Fruit fly (Drosophila melanogaster) whole organism, wandering third instar larva: ENCODE data around the gene CG2926.

Experiments
- Abd-B ChIP-seq: fragments of >200 bp; optimal IDR thresholded peaks from 2 replicates; lab custom pipeline; 2017; ENCODE audit warnings: missing biosample characterization, missing genetic modification characterization
- GATAd ChIP-seq: sonication (Bioruptor generic); optimal IDR thresholded peaks from 2 replicates; lab custom pipeline; 2016; ENCODE audit warnings: missing biosample characterization, missing genetic modification characterization
- HLH106 ChIP-seq: fragments of 200-800 bp; optimal IDR thresholded peaks from 3 replicates; lab custom pipeline; 2019; ENCODE audit warnings: missing biosample characterization, mild to moderate bottlenecking, missing genetic modification characterization, moderate library complexity
- Hnf4 ChIP-seq: fragments of 200-800 bp; sonication (Bioruptor generic); optimal IDR thresholded peaks from 2 replicates; lab custom pipeline; 2016; ENCODE audit warnings: missing biosample characterization, mild to moderate bottlenecking, missing genetic modification characterization
- Myc ChIP-seq: fragments of >200 bp; optimal IDR thresholded peaks from 2 replicates; lab custom pipeline; 2017
- brk ChIP-seq: fragments of 200-800 bp; sonication (Bioruptor generic); optimal IDR thresholded peaks from 2 replicates; lab custom pipeline; 2016; ENCODE audit warnings: missing biosample characterization, mild to moderate bottlenecking, missing genetic modification characterization
- dl ChIP-seq, 2 experiments: fragments of 175-275, 200-275 bp in 1 of 2; fragments of 200-275 bp in 1 of 2; sonication (Bioruptor generic); optimal IDR thresholded peaks; lab custom pipeline; 2018; ENCODE audit warnings: mild to moderate bottlenecking in 2 of 2, missing biosample characterization in 2 of 2, missing genetic modification characterization in 2 of 2, moderate library complexity in 2 of 2; ENCODE audit not compliant: partially characterized antibody in 2 of 2, insufficient read depth in 1 of 2
- h ChIP-seq: fragments of 200-800 bp; sonication (Bioruptor generic); optimal IDR thresholded peaks from 3 replicates; lab custom pipeline; 2016; ENCODE audit warnings: missing biosample characterization, mild to moderate bottlenecking, missing genetic modification characterization
- psq ChIP-seq: fragments of 200-800 bp; sonication (Bioruptor generic); optimal IDR thresholded peaks from 3 replicates; lab custom pipeline; 2017; ENCODE audit warnings: missing biosample characterization, mild to moderate bottlenecking, missing genetic modification characterization, moderate library complexity
- rgr ChIP-seq: fragments of 200-800 bp; sonication (Bioruptor generic); optimal IDR thresholded peaks from 3 replicates; lab custom pipeline; 2016; ENCODE audit warnings: missing biosample characterization, mild to moderate bottlenecking, missing genetic modification characterization

dm6 chr3R:5601044-5601523, 12.9 kb upstream of the CG2926 start, which contains the start of the genes kra and SecS:
- TF ChIP-seq dl (GFP tag; optimal IDR thresholded peaks at IDR 0.05; lab: Kevin White, UChicago; ENCODE audit: insufficient read depth in 1 of 2, partially characterized antibody in 2 of 2) (no peak), GATAd (GFP tag; lab: Kevin White, UChicago) (no peak), Myc (lab: Kevin White, UChicago) (no peak), Abd-B (no peak), h (GFP tag; lab: Kevin White, UChicago) (peak; percentile 60), brk (GFP tag; lab: Kevin White, UChicago) (no peak), Hnf4 (peak; percentile 71), HLH106 (tag; lab: Kevin White, UChicago) (peak; percentile 64), psq (GFP tag; lab: Kevin White, UChicago) (no peak), rgr (GFP tag; lab: Kevin White, UChicago) (peak; percentile 69)
